Fruit fly (Drosophila melanogaster) whole organism, embryonic: ENCODE measurements around the gene CG9920.

Source experiments
- Aef1 ChIP-seq: fragments of 200-800 bp; sonication (Bioruptor generic); IDR thresholded peaks from 3 replicates; pipeline ENCODE4 v1.3.6; 2022; ENCODE audit warnings: missing biosample characterization, missing genetic modification characterization
- Awh ChIP-seq: fragments of 200-800 bp; sonication (Bioruptor generic); IDR thresholded peaks from 2 replicates; pipeline ENCODE4, ENCODE4 v1.3.6; 2022; ENCODE audit warnings: missing biosample characterization, missing genetic modification characterization
- CG10654 ChIP-seq: fragments of 200-800 bp; sonication (Bioruptor generic); optimal IDR thresholded peaks from 2 replicates; lab custom pipeline; 2016; ENCODE audit warnings: missing biosample characterization, missing genetic modification characterization
- CG13624 ChIP-seq: fragments of 200-800 bp; sonication (Bioruptor generic); optimal IDR thresholded peaks from 2 replicates; lab custom pipeline; 2016; ENCODE audit warnings: missing biosample characterization, missing genetic modification characterization
- CG13775 ChIP-seq: fragments of 200-800 bp; sonication (Bioruptor generic); optimal IDR thresholded peaks from 3 replicates; lab custom pipeline; 2017; ENCODE audit warnings: missing biosample characterization, mild to moderate bottlenecking, missing genetic modification characterization
- CG1603 ChIP-seq: fragments of 200-800 bp; sonication (Bioruptor generic); optimal IDR thresholded peaks from 2 replicates; lab custom pipeline; 2019; ENCODE audit warnings: missing biosample characterization, mild to moderate bottlenecking, missing genetic modification characterization, moderate library complexity
- CG17186 ChIP-seq: fragments of 200-800 bp; sonication (Bioruptor generic); optimal IDR thresholded peaks from 3 replicates; lab custom pipeline; 2017; ENCODE audit warnings: missing biosample characterization, missing genetic modification reagents, missing genetic modification characterization
- CG17568 ChIP-seq: fragments of 200-800 bp; sonication (Bioruptor generic); optimal IDR thresholded peaks from 2 replicates; lab custom pipeline; 2018; ENCODE audit warnings: missing biosample characterization, mild to moderate bottlenecking, missing genetic modification characterization, moderate library complexity
- CG18599 ChIP-seq: fragments of 200-800 bp; sonication (Bioruptor generic); optimal IDR thresholded peaks from 3 replicates; lab custom pipeline; 2017; ENCODE audit warnings: missing biosample characterization, missing genetic modification characterization, mild to moderate bottlenecking, moderate library complexity, missing genetic modification reagents
- CG2199 ChIP-seq: fragments of 200-800 bp; sonication (Bioruptor generic); IDR thresholded peaks from 3 replicates; pipeline ENCODE4 v1.3.6; 2022; ENCODE audit warnings: missing biosample characterization, missing genetic modification characterization
- CG31388 ChIP-seq: fragments of 200-800 bp; sonication (Bioruptor generic); optimal IDR thresholded peaks from 2 replicates; lab custom pipeline; 2016; ENCODE audit warnings: missing biosample characterization, missing genetic modification characterization
- CG3163 ChIP-seq: fragments of 200-800 bp; sonication (Bioruptor generic); optimal IDR thresholded peaks from 3 replicates; lab custom pipeline; 2016; ENCODE audit warnings: missing biosample characterization, missing genetic modification characterization
- CG3838 ChIP-seq: fragments of 200-800 bp; sonication (Bioruptor generic); optimal IDR thresholded peaks from 3 replicates; lab custom pipeline; 2016; ENCODE audit warnings: missing biosample characterization, missing genetic modification characterization
- CG4424 ChIP-seq: fragments of 200-800 bp; sonication (Bioruptor generic); optimal IDR thresholded peaks from 3 replicates; lab custom pipeline; 2016; ENCODE audit warnings: missing biosample characterization, missing genetic modification characterization
- CkIIα-i1 ChIP-seq: fragments of 200-800 bp; sonication (Bioruptor generic); IDR thresholded peaks from 2 replicates; pipeline ENCODE4 v1.3.6; 2022; ENCODE audit warnings: missing biosample characterization, missing genetic modification characterization
- CrebB ChIP-seq: fragments of 200-800 bp; sonication (Bioruptor generic); optimal IDR thresholded peaks from 3 replicates; lab custom pipeline; 2018; ENCODE audit warnings: missing biosample characterization, mild to moderate bottlenecking, missing genetic modification characterization
- D19B ChIP-seq: fragments of 200-800 bp; sonication (Bioruptor generic); optimal IDR thresholded peaks from 2 replicates; lab custom pipeline; 2017; ENCODE audit warnings: missing biosample characterization, mild to moderate bottlenecking, missing genetic modification characterization
- Dbx ChIP-seq: fragments of 200-800 bp; sonication (Bioruptor generic); IDR thresholded peaks from 3 replicates; pipeline ENCODE4 v1.3.6; 2022; ENCODE audit warnings: missing biosample characterization, missing genetic modification characterization
- Elba2 ChIP-seq: fragments of 200-800 bp; sonication (Bioruptor generic); optimal IDR thresholded peaks from 3 replicates; lab custom pipeline; 2016; ENCODE audit warnings: missing biosample characterization, missing genetic modification characterization
- Ets65A ChIP-seq: fragments of 200-800 bp; sonication (Bioruptor generic); peaks from one replicate; lab custom pipeline; 2016; ENCODE audit warnings: missing biosample characterization, missing genetic modification characterization
- HHEX ChIP-seq: fragments of 200-800 bp; sonication (Bioruptor generic); optimal IDR thresholded peaks from 3 replicates; lab custom pipeline; 2017; ENCODE audit warnings: missing biosample characterization, mild to moderate bottlenecking, missing genetic modification characterization, missing genetic modification reagents
- HLH3B ChIP-seq: fragments of 200-800 bp; sonication (Bioruptor generic); IDR thresholded peaks from 2 replicates; pipeline ENCODE4 v1.3.6; 2022; ENCODE audit warnings: missing biosample characterization, missing genetic modification characterization
- Mad ChIP-seq: fragments of 200-800 bp; sonication (Bioruptor generic); optimal IDR thresholded peaks from 2 replicates; lab custom pipeline; 2016; ENCODE audit warnings: missing biosample characterization, missing genetic modification characterization
- Mes4 ChIP-seq: fragments of 200-800 bp; sonication (Bioruptor generic); optimal IDR thresholded peaks from 2 replicates; lab custom pipeline; 2016; ENCODE audit warnings: missing biosample characterization, missing genetic modification characterization
- Nf-YB ChIP-seq: fragments of 200-800 bp; sonication (Bioruptor generic); optimal IDR thresholded peaks from 3 replicates; lab custom pipeline; 2019; ENCODE audit warnings: missing biosample characterization, mild to moderate bottlenecking, missing genetic modification characterization, moderate library complexity
- NfI ChIP-seq: fragments of 200-800 bp; sonication (Bioruptor generic); optimal IDR thresholded peaks from 3 replicates; lab custom pipeline; 2018; ENCODE audit warnings: missing biosample characterization, mild to moderate bottlenecking, missing genetic modification characterization, moderate library complexity
- PHDP ChIP-seq: fragments of 200-800 bp; sonication (Bioruptor generic); optimal IDR thresholded peaks from 3 replicates; lab custom pipeline; 2018; ENCODE audit warnings: missing biosample characterization, mild to moderate bottlenecking, missing genetic modification characterization, moderate library complexity
- Sox102F ChIP-seq: fragments of 200-800 bp; sonication (Bioruptor generic); optimal IDR thresholded peaks from 2 replicates; lab custom pipeline; 2018; ENCODE audit warnings: missing biosample characterization, mild to moderate bottlenecking, missing genetic modification characterization, moderate library complexity
- TFAM ChIP-seq: fragments of 200-800 bp; sonication (Bioruptor generic); optimal IDR thresholded peaks from 2 replicates; lab custom pipeline; 2017; ENCODE audit warnings: missing biosample characterization, missing genetic modification characterization, inconsistent platforms
- ac ChIP-seq: fragments of 200-800 bp; sonication (Bioruptor generic); optimal IDR thresholded peaks from 3 replicates; lab custom pipeline; 2017; ENCODE audit warnings: missing biosample characterization, mild to moderate bottlenecking, missing genetic modification characterization
- bab2 ChIP-seq: fragments of 200-800 bp; sonication (Bioruptor generic); optimal IDR thresholded peaks from 2 replicates; lab custom pipeline; 2016; ENCODE audit warnings: missing biosample characterization, missing genetic modification characterization
- cas ChIP-seq: fragments of 200-800 bp; sonication (Bioruptor generic); IDR thresholded peaks from 2 replicates; pipeline ENCODE4 v1.3.6; 2022; ENCODE audit warnings: missing biosample characterization, missing genetic modification characterization
- cg ChIP-seq: fragments of 200-800 bp; sonication (Bioruptor generic); optimal IDR thresholded peaks from 3 replicates; lab custom pipeline; 2019; ENCODE audit warnings: missing biosample characterization, mild to moderate bottlenecking, missing genetic modification characterization, moderate library complexity
- ci ChIP-seq: fragments of 200-800 bp; sonication (Bioruptor generic); IDR thresholded peaks from 3 replicates; pipeline ENCODE4 v1.3.6; 2022; ENCODE audit warnings: missing biosample characterization, missing genetic modification characterization
- crp ChIP-seq, 2 experiments: fragments of 200-800 bp; sonication (Bioruptor generic); optimal IDR thresholded peaks; 2 replicates in 1 of 2; 3 replicates in 1 of 2; lab custom pipeline; 2017; ENCODE audit warnings: missing biosample characterization in 2 of 2, missing genetic modification characterization in 2 of 2, mild to moderate bottlenecking in 1 of 2, moderate library complexity in 1 of 2
- danr ChIP-seq: fragments of 200-800 bp; sonication (Bioruptor generic); IDR thresholded peaks from 2 replicates; pipeline ENCODE4 v1.3.6; 2022; ENCODE audit warnings: missing biosample characterization, missing genetic modification characterization
- dysf ChIP-seq: fragments of 200-800 bp; sonication (Bioruptor generic); IDR thresholded peaks from 3 replicates; pipeline ENCODE4 v1.3.6; 2022; ENCODE audit warnings: missing biosample characterization, missing genetic modification characterization
- ems ChIP-seq: fragments of 200-800 bp; sonication (Bioruptor generic); optimal IDR thresholded peaks from 3 replicates; lab custom pipeline; 2016; ENCODE audit warnings: missing biosample characterization, missing genetic modification characterization
- fd3F ChIP-seq: fragments of 200-800 bp; sonication (Bioruptor generic); optimal IDR thresholded peaks from 2 replicates; lab custom pipeline; 2018; ENCODE audit warnings: missing biosample characterization, mild to moderate bottlenecking, missing genetic modification characterization, moderate library complexity
- fu2 ChIP-seq: fragments of 200-800 bp; sonication (Bioruptor generic); optimal IDR thresholded peaks from 2 replicates; lab custom pipeline; 2016; ENCODE audit warnings: missing biosample characterization, missing genetic modification characterization
- gem ChIP-seq: fragments of 200-800 bp; sonication (Bioruptor generic); optimal IDR thresholded peaks from 2 replicates; lab custom pipeline; 2019; ENCODE audit warnings: missing biosample characterization, mild to moderate bottlenecking, missing genetic modification characterization, moderate library complexity
- gro ChIP-seq: fragments of 200-800 bp; sonication (Bioruptor generic); optimal IDR thresholded peaks from 2 replicates; lab custom pipeline; 2016; ENCODE audit warnings: missing biosample characterization, missing genetic modification characterization
- gsb-n ChIP-seq: fragments of 200-800 bp; sonication (Bioruptor generic); optimal IDR thresholded peaks from 3 replicates; lab custom pipeline; 2018; ENCODE audit warnings: missing biosample characterization, mild to moderate bottlenecking, missing genetic modification characterization
- her ChIP-seq: fragments of 200-800 bp; sonication (Bioruptor generic); optimal IDR thresholded peaks from 2 replicates; lab custom pipeline; 2016; ENCODE audit warnings: missing biosample characterization, missing genetic modification characterization
- ind ChIP-seq: fragments of 200-800 bp; sonication (Bioruptor generic); optimal IDR thresholded peaks from 3 replicates; lab custom pipeline; 2016; ENCODE audit warnings: missing biosample characterization, missing genetic modification characterization
- nerfin-2 ChIP-seq: fragments of 200-800 bp; sonication (Bioruptor generic); IDR thresholded peaks from 2 replicates; pipeline ENCODE4 v1.3.6; 2022; ENCODE audit warnings: missing biosample characterization, missing genetic modification characterization; ENCODE audit not compliant: partially characterized antibody
- pnt ChIP-seq: fragments of 200-800 bp; sonication (Bioruptor generic); optimal IDR thresholded peaks from 3 replicates; lab custom pipeline; 2016; ENCODE audit warnings: missing biosample characterization, missing genetic modification characterization
- row ChIP-seq: fragments of 200-800 bp; sonication (Bioruptor generic); IDR thresholded peaks from 3 replicates; pipeline ENCODE4 v1.3.6; 2022; ENCODE audit warnings: missing biosample characterization, missing genetic modification characterization
- seq ChIP-seq: fragments of 200-800 bp; sonication (Bioruptor generic); IDR thresholded peaks from 2 replicates; pipeline ENCODE4 v1.3.6; 2022; ENCODE audit warnings: missing biosample characterization, missing genetic modification characterization
- unc-4 ChIP-seq: fragments of 200-800 bp; sonication (Bioruptor generic); IDR thresholded peaks from 2 replicates; pipeline ENCODE4 v1.3.6; 2022; ENCODE audit warnings: missing biosample characterization, missing genetic modification characterization; ENCODE audit not compliant: partially characterized antibody
- zen ChIP-seq: fragments of 200-800 bp; sonication (Bioruptor generic); optimal IDR thresholded peaks from 3 replicates; lab custom pipeline; 2018; ENCODE audit warnings: missing biosample characterization, mild to moderate bottlenecking, missing genetic modification characterization, moderate library complexity

CG9920 gene

DNA sequence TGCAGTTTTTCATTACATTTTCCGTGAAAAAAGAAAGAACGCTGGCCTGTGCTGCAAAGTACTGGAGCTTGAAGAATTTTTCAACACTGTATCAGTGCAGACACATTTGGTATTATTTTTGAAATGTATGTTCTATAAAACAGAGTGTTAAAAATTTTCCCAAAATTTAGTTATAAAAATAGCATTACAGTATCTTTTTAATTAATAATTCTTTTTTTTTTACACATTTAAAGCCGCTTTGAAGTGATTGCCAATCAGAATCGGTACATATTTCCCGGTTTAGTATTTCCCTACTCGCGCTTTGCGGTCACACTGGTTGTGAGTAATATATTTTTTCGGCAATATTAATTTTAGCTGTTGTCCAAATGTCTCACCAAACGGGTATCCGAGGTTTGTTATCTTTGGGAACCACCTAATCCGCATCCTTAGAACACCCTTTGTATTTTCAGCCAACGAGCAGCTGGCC, 24.5 kb upstream of the CG9920 start, which contains the start of the genes Abi and twf (continued):
- TF ChIP-seq cg (GFP tag; lab: Kevin White, UChicago) (no peak), CG17568 (GFP tag; lab: Kevin White, UChicago) (peak; percentile 2), zen (tag; lab: Kevin White, UChicago) (peak; percentile 50), CkIIα-i1 (GFP tag; lab: Robert Waterston, UW) (no peak), nerfin-2 (0 out of 2 replicates have a peak, but pooled peaks have one; percentile 34), HHEX (GFP tag; lab: Kevin White, UChicago) (peak; percentile 58), ind (GFP tag; lab: Kevin White, UChicago) (peak; percentile 74), her (GFP tag; lab: Kevin White, UChicago) (peak; percentile 31), CG2199 (no peak), gro (GFP tag; lab: Kevin White, UChicago) (peak; percentile 42), CG13624 (peak; percentile 39), CG4424 (GFP tag; lab: Kevin White, UChicago) (peak; percentile 80), CG13775 (GFP tag; lab: Kevin White, UChicago) (peak; percentile 74), Ets65A (GFP tag; lab: Kevin White, UChicago) (peak; percentile 80), seq (GFP tag; lab: Robert Waterston, UW) (no peak), Sox102F (GFP tag; lab: Kevin White, UChicago) (peak; percentile 63), NfI (GFP tag; lab: Kevin White, UChicago) (peak; percentile 64), PHDP (tag; lab: Kevin White, UChicago) (peak; percentile 74), unc-4 (no peak), Mad (peak; percentile 58), CG17186 (GFP tag; lab: Kevin White, UChicago) (peak; percentile 48), Aef1 (peak; percentile 68), Mes4 (GFP tag; lab: Kevin White, UChicago) (peak; percentile 22), crp (GFP tag; optimal IDR thresholded peaks at IDR 0.05; lab: Kevin White, UChicago) (peak in 1 of 2 experiments; percentile 56), CG18599 (GFP tag; lab: Kevin White, UChicago) (peak; percentile 67), fd3F (GFP tag; lab: Kevin White, UChicago) (peak; percentile 15), row (GFP tag; lab: Robert Waterston, UW) (peak; percentile 82), gem (tag; lab: Kevin White, UChicago) (peak; percentile 81), ci (GFP tag; lab: Robert Waterston, UW) (no peak; the same call in 2 of the 3 replicates), danr (GFP tag; lab: Robert Waterston, UW) (no peak), fu2 (peak; percentile 74), ac (GFP tag; lab: Kevin White, UChicago) (no peak), D19B (GFP tag; lab: Kevin White, UChicago) (no peak), CG10654 (GFP tag; lab: Kevin White, UChicago) (peak; percentile 74), dysf (peak; percentile 60; the same call in 2 of the 3 replicates), ems (peak; percentile 58), Awh (GFP tag; lab: Robert Waterston, UW) (peak; percentile 28; the same call in 1 of the 2 replicates), Elba2 (peak; percentile 99), bab2 (peak; percentile 34), CrebB (tag; lab: Kevin White, UChicago) (peak; percentile 8), TFAM (GFP tag; lab: Kevin White, UChicago) (no peak), gsb-n (tag; lab: Kevin White, UChicago) (peak; percentile 57), Dbx (peak; percentile 75), pnt (GFP tag; lab: Kevin White, UChicago) (peak; percentile 18), CG31388 (peak; percentile 7), CG3838 (GFP tag; lab: Kevin White, UChicago) (peak; percentile 11), HLH3B (peak; percentile 45), CG1603 (no peak), cas (GFP tag; lab: Robert Waterston, UW) (no peak), Nf-YB (peak; percentile 45), CG3163 (no peak)
